Fruit fly (Drosophila melanogaster) whole organism, embryonic: ENCODE measurements around the gene RpL37A.

ENCODE experiments used
- CG11723 ChIP-seq: fragments of 200-800 bp; sonication (Bioruptor generic); optimal IDR thresholded peaks from 2 replicates; lab custom pipeline; 2017; ENCODE audit warnings: missing biosample characterization, mild to moderate bottlenecking, missing genetic modification characterization
- CG3726 ChIP-seq: fragments of 200-800 bp; sonication (Bioruptor generic); IDR thresholded peaks from 3 replicates; pipeline ENCODE4, ENCODE4 v1.3.6; 2022; ENCODE audit warnings: missing biosample characterization, missing genetic modification characterization
- CG4854 ChIP-seq: fragments of 200-800 bp; sonication (Bioruptor generic); optimal IDR thresholded peaks from 2 replicates; lab custom pipeline; 2016; ENCODE audit warnings: missing biosample characterization, missing genetic modification characterization, inconsistent platforms
- CG8944 ChIP-seq: fragments of 200-800 bp; sonication (Bioruptor generic); optimal IDR thresholded peaks from 3 replicates; lab custom pipeline; 2016; ENCODE audit warnings: missing biosample characterization, missing genetic modification characterization
- ab ChIP-seq: fragments of 200-800 bp; sonication (Bioruptor generic); optimal IDR thresholded peaks from 2 replicates; lab custom pipeline; 2016; ENCODE audit warnings: missing biosample characterization, missing genetic modification characterization
- jigr1 ChIP-seq: fragments of 200-800 bp; sonication (Bioruptor generic); IDR thresholded peaks from 3 replicates; pipeline ENCODE4 v1.3.6; 2022; ENCODE audit warnings: missing biosample characterization, missing genetic modification characterization

- TF ChIP-seq jigr1 (GFP tag; lab: Robert Waterston, UW) (no peak), CG4854 (GFP tag; lab: Kevin White, UChicago) (no peak), CG11723 (no peak), CG8944 (no peak), CG3726 (GFP tag; lab: Robert Waterston, UW) (no peak), ab (GFP tag; lab: Kevin White, UChicago) (no peak)
These were observed 14.8 kb downstream of the RpL37A start for dm6 chr2L:5085561-5085960.
